Worm (Caenorhabditis elegans) whole organism, L4 larva: Measurements from ENCODE around the gene F17C11.11.

Experiments
- D1046.2 ChIP-seq: fragments of 200-800 bp; sonication (Bioruptor generic); IDR thresholded peaks from 2 replicates; pipeline ENCODE4 v1.3.6; 2022; ENCODE audit warnings: missing genetic modification characterization, missing compliant biosample characterization
- R02D3.7 ChIP-seq: fragments of 150-350 bp; sonication (generic microtip); optimal IDR thresholded peaks from 3 replicates; lab custom pipeline; 2014; ENCODE audit warnings: missing biosample characterization, missing genetic modification characterization
- T26A8.4 ChIP-seq: fragments of 200-800 bp; sonication (Bioruptor generic); IDR thresholded peaks from 2 replicates; pipeline ENCODE4 v1.3.6; 2022; ENCODE audit warnings: missing genetic modification characterization, missing compliant biosample characterization
- Y5F2A.4 ChIP-seq: fragments of 200-800 bp; sonication (Bioruptor generic); optimal IDR thresholded peaks from 2 replicates; lab custom pipeline; 2018; ENCODE audit warnings: mild to moderate bottlenecking, missing genetic modification characterization, missing compliant biosample characterization
- Y75B8A.6 ChIP-seq: fragments of 200-800 bp; sonication (Bioruptor generic); IDR thresholded peaks from 2 replicates; pipeline ENCODE4 v1.3.6; 2022; ENCODE audit warnings: missing genetic modification reagents, missing genetic modification characterization, missing compliant biosample characterization
- ZK337.2 ChIP-seq: fragments of 200-800 bp; sonication (Bioruptor generic); IDR thresholded peaks from 2 replicates; pipeline ENCODE4 v1.3.6; 2022; ENCODE audit warnings: missing genetic modification reagents, missing genetic modification characterization, missing compliant biosample characterization
- aha-1 ChIP-seq: fragments of 150-350 bp; peaks from one replicate; lab custom pipeline; 2014; ENCODE audit warnings: missing biosample characterization, missing genetic modification characterization
- ama-1 ChIP-seq: fragments of 150-350 bp; optimal IDR thresholded peaks from 2 replicates; lab custom pipeline; 2014; ENCODE audit warnings: inconsistent platforms, mixed read lengths
- attf-4 ChIP-seq: sonication (generic microtip); optimal IDR thresholded peaks from 3 replicates; lab custom pipeline; 2017; ENCODE audit warnings: missing biosample characterization, missing genetic modification characterization
- ceh-20 ChIP-seq: fragments of 200-800 bp; sonication (Bioruptor generic); IDR thresholded peaks from 2 replicates; pipeline ENCODE4 v1.3.6; 2022; ENCODE audit warnings: missing genetic modification reagents, missing genetic modification characterization, missing compliant biosample characterization
- ceh-32 ChIP-seq: sonication (generic microtip); optimal IDR thresholded peaks from 2 replicates; lab custom pipeline; 2016; ENCODE audit warnings: mild to moderate bottlenecking, missing genetic modification characterization, missing compliant biosample characterization; ENCODE audit not compliant: poor library complexity
- ceh-82 ChIP-seq: sonication (generic microtip); optimal IDR thresholded peaks from 2 replicates; lab custom pipeline; 2017; ENCODE audit warnings: missing biosample characterization, missing genetic modification characterization
- cey-2 ChIP-seq: sonication (generic microtip); optimal IDR thresholded peaks from 3 replicates; lab custom pipeline; 2017; ENCODE audit warnings: missing genetic modification characterization, mild to moderate bottlenecking, missing compliant biosample characterization, antibody characterized with exemption, borderline replicate concordance; ENCODE audit not compliant: insufficient read depth
- ctbp-1 ChIP-seq: fragments of 200-800 bp; sonication (Bioruptor generic); IDR thresholded peaks from 2 replicates; pipeline ENCODE4 v1.3.6; 2022; ENCODE audit warnings: missing genetic modification reagents, missing genetic modification characterization, missing compliant biosample characterization
- duxl-1 ChIP-seq: sonication (generic microtip); optimal IDR thresholded peaks from 2 replicates; lab custom pipeline; 2016; ENCODE audit warnings: mild to moderate bottlenecking, missing genetic modification characterization, moderate library complexity, missing compliant biosample characterization; ENCODE audit not compliant: poor library complexity
- dve-1 ChIP-seq: sonication (generic microtip); optimal IDR thresholded peaks from 2 replicates; lab custom pipeline; 2017; ENCODE audit warnings: antibody characterized with exemption, mild to moderate bottlenecking, missing genetic modification characterization, missing compliant biosample characterization; ENCODE audit not compliant: insufficient read depth
- hlh-30 ChIP-seq: sonication (generic microtip); optimal IDR thresholded peaks from 2 replicates; lab custom pipeline; 2017; ENCODE audit warnings: antibody characterized with exemption, mild to moderate bottlenecking, missing genetic modification characterization, missing compliant biosample characterization; ENCODE audit not compliant: insufficient read depth
- hmg-1.1 ChIP-seq: fragments of 200-800 bp; sonication (Bioruptor generic); IDR thresholded peaks from 2 replicates; pipeline ENCODE4 v1.3.6; 2022; ENCODE audit warnings: missing genetic modification reagents, missing genetic modification characterization, missing compliant biosample characterization
- jun-1 ChIP-seq: fragments of 150-350 bp; optimal IDR thresholded peaks from 2 replicates; lab custom pipeline; 2014; ENCODE audit warnings: missing biosample characterization, missing genetic modification reagents, missing genetic modification characterization
- lim-7 ChIP-seq: fragments of 200-800 bp; sonication (Bioruptor generic); IDR thresholded peaks from 2 replicates; pipeline ENCODE4 v1.3.6; 2022; ENCODE audit warnings: missing genetic modification characterization, missing compliant biosample characterization
- lin-38 ChIP-seq: fragments of 200-800 bp; sonication (Bioruptor generic); IDR thresholded peaks from 2 replicates; pipeline ENCODE4 v1.3.6; 2022; ENCODE audit warnings: missing genetic modification reagents, missing genetic modification characterization, missing compliant biosample characterization
- lin-39 ChIP-seq: fragments of 150-350 bp; optimal IDR thresholded peaks from 2 replicates; lab custom pipeline; 2014; ENCODE audit warnings: missing biosample characterization, missing genetic modification reagents, missing genetic modification characterization
- lir-3 ChIP-seq: sonication (generic microtip); optimal IDR thresholded peaks from 2 replicates; lab custom pipeline; 2016; ENCODE audit warnings: mild to moderate bottlenecking, missing genetic modification characterization, missing compliant biosample characterization
- lsy-2 ChIP-seq, 2 experiments: fragments of 150-350 bp in 1 of 2; sonication (generic microtip) in 1 of 2; optimal IDR thresholded peaks; 2 replicates each; lab custom pipeline; 2014 to 2017; ENCODE audit warnings: missing biosample characterization in 2 of 2, missing genetic modification characterization in 2 of 2
- madf-9 ChIP-seq: fragments of 200-800 bp; sonication (Bioruptor generic); conservative IDR thresholded peaks from 2 replicates; pipeline ENCODE4 v1.3.6; 2022; ENCODE audit warnings: missing genetic modification reagents, missing genetic modification characterization, missing compliant biosample characterization
- nhr-102 ChIP-seq: sonication (generic microtip); optimal IDR thresholded peaks from 2 replicates; lab custom pipeline; 2016; ENCODE audit warnings: mild to moderate bottlenecking, missing genetic modification characterization, moderate library complexity, missing compliant biosample characterization
- nhr-11 ChIP-seq: fragments of 150-350 bp; optimal IDR thresholded peaks from 2 replicates; lab custom pipeline; 2014; ENCODE audit warnings: missing biosample characterization, missing genetic modification characterization
- nhr-111 ChIP-seq: fragments of 200-800 bp; sonication (Bioruptor generic); optimal IDR thresholded peaks from 2 replicates; lab custom pipeline; 2018; ENCODE audit warnings: mild to moderate bottlenecking, missing genetic modification characterization, missing compliant biosample characterization
- nhr-28 ChIP-seq: fragments of 150-350 bp; optimal IDR thresholded peaks from 2 replicates; lab custom pipeline; 2014; ENCODE audit warnings: missing biosample characterization, missing genetic modification characterization
- nhr-6 ChIP-seq: fragments of 150-350 bp; optimal IDR thresholded peaks from 2 replicates; lab custom pipeline; 2014; ENCODE audit warnings: missing biosample characterization, missing genetic modification characterization
- pha-4 ChIP-seq, 2 experiments: fragments of 150-350 bp in 1 of 2; fragments of 200-800 bp in 1 of 2; sonication (Bioruptor generic) in 1 of 2; IDR thresholded peaks in 1 of 2; optimal IDR thresholded peaks in 1 of 2; 2 replicates each; pipeline versions ENCODE4 v1.3.6 to Lab custom; 2014 to 2022; ENCODE audit warnings: missing genetic modification characterization in 2 of 2, missing genetic modification reagents in 2 of 2, missing biosample characterization in 1 of 2, missing compliant biosample characterization in 1 of 2
- pqm-1 ChIP-seq: sonication (generic microtip); optimal IDR thresholded peaks from 2 replicates; lab custom pipeline; 2017; ENCODE audit warnings: missing biosample characterization, missing genetic modification characterization
- sdz-12 ChIP-seq: fragments of 200-800 bp; sonication (Bioruptor generic); optimal IDR thresholded peaks from 2 replicates; lab custom pipeline; 2018; ENCODE audit warnings: mild to moderate bottlenecking, missing genetic modification characterization, missing compliant biosample characterization
- skn-1 ChIP-seq: fragments of 150-350 bp; optimal IDR thresholded peaks from 2 replicates; lab custom pipeline; 2014; ENCODE audit warnings: missing biosample characterization, missing genetic modification characterization
- snpc-4 ChIP-seq: fragments of 150-350 bp; optimal IDR thresholded peaks from 2 replicates; lab custom pipeline; 2014; ENCODE audit warnings: missing biosample characterization, missing genetic modification characterization
- spr-1 ChIP-seq: sonication (generic microtip); optimal IDR thresholded peaks from 2 replicates; lab custom pipeline; 2016; ENCODE audit warnings: mild to moderate bottlenecking, missing genetic modification characterization, missing compliant biosample characterization
- tra-1 ChIP-seq: fragments of 200-800 bp; sonication (Bioruptor generic); IDR thresholded peaks from 2 replicates; pipeline ENCODE4 v1.3.6; 2022; ENCODE audit warnings: missing genetic modification reagents, missing genetic modification characterization, missing compliant biosample characterization
- unc-62 ChIP-seq, 3 experiments: fragments of 150-350 bp in 1 of 3; sonication (generic microtip); optimal IDR thresholded peaks in 2 of 3; peaks in 1 of 3; 1 replicate in 1 of 3; 2 replicates in 2 of 3; lab custom pipeline; 2014 to 2017; ENCODE audit warnings: missing biosample characterization in 3 of 3, missing genetic modification characterization in 3 of 3, missing genetic modification reagents in 3 of 3, missing genotype in 1 of 3
- vab-7 ChIP-seq: fragments of 200-800 bp; sonication (Bioruptor generic); IDR thresholded peaks from 2 replicates; pipeline ENCODE4 v1.3.6; 2022; ENCODE audit warnings: missing genetic modification reagents, missing genetic modification characterization, missing compliant biosample characterization
- zag-1 ChIP-seq: fragments of 150-350 bp; optimal IDR thresholded peaks from 2 replicates; lab custom pipeline; 2014; ENCODE audit warnings: missing biosample characterization, missing genetic modification characterization
- zfp-2 ChIP-seq: sonication (generic microtip); optimal IDR thresholded peaks from 2 replicates; lab custom pipeline; 2016; ENCODE audit warnings: mild to moderate bottlenecking, missing genetic modification characterization, missing compliant biosample characterization
- zip-11 ChIP-seq: fragments of 200-800 bp; sonication (Bioruptor generic); IDR thresholded peaks from 2 replicates; pipeline ENCODE4 v1.3.6; 2022; ENCODE audit warnings: missing genetic modification characterization, missing compliant biosample characterization
- ztf-11 ChIP-seq: fragments of 150-350 bp; optimal IDR thresholded peaks from 2 replicates; lab custom pipeline; 2014; ENCODE audit warnings: missing biosample characterization, missing genetic modification characterization

Gene F17C11.11

DNA sequence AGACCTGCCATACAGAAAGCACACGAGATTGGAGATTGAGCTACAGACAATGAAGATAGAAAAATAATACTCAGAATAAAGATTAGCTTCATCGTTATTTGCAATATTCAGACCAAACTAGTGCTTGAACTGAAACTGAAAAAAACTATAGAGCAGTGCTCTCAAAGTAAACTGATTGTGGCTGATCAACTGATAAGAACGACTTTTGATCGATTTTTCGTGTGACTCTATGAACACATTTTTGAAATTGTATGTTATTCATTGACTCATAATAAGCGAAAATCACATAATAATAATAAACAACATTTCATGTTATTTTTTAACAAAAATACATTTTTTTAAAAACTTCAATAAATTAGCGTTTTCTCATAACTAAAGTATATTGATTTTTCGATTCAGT lies 37.5 kb downstream of the F17C11.11 start, which contains the start of gene spp-16:
spp-16 (minus strand) TSS at position 179 of the 400 bp plus-strand sequence.
- TF ChIP-seq pqm-1 (tag; lab: Kevin White, UChicago) (peak; percentile 53), nhr-28 (tag; lab: Kevin White, UChicago) (peak; percentile 44), zip-11 (GFP tag; lab: Robert Waterston, UW) (no peak), snpc-4 (no peak), ama-1 (no peak), dve-1 (tag; lab: Kevin White, UChicago) (peak; percentile 16), hmg-1.1 (GFP tag; lab: Robert Waterston, UW) (no peak), R02D3.7 (tag; lab: Kevin White, UChicago) (no peak)

DNA sequence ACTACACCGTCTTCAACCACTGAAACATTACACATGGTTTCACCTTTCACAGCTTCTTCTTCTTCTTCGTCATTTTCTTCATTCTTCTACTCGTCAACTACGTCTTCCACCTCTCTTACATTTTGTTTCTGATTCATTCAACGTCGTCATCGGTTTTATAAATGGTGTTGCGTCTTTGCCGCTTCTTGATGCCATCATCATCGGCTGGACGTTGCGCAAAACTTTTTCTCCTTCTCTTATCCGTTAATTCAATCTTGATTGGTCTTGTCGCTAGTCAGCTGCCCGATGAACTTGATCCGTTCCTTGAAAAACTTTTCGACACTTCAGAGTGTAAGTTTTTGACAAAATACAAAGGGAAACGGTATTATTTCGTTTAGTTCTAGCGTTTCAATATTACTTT lies 40.0 kb downstream of the F17C11.11 start:
- no peak for TF ChIP-seq ctbp-1
- TF ChIP-seq unc-62 (GFP tag; optimal IDR thresholded peaks at IDR 0.05 in 1 of 2; lab: Kevin White, UChicago), result peak in 1 of 2 experiments; percentile 29
- TF ChIP-seq unc-62 (tag; optimal IDR thresholded peaks at IDR 0.05; lab: Kevin White, UChicago), result no peak
- TF ChIP-seq dve-1 (tag; lab: Kevin White, UChicago), result no peak
- no peak for TF ChIP-seq ceh-20 (GFP tag; lab: Robert Waterston, UW)

DNA sequence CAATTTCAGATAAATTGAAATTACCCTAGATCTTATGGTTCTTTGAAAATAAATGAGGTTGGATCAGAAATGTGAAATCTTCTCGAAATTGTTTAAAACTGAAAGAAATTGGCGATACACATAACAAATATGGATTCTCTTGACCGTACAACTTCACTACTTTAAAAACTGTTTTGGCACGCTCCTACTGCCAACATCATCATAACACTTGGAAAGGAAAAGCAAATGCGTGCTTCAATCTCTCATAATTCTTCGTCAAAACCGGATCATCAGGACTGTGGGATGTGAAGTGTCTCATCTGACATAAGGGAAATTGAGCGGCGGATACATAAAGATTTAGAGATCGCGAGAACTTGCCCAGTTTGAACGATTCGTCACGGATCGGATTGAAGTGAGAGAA lies 40.5 kb downstream of the F17C11.11 start, which contains the start of gene F32D8.7:
F32D8.7 (plus strand) TSS at position 329 of the 400 bp plus-strand sequence.
- no peak for TF ChIP-seq T26A8.4 (GFP tag; lab: Robert Waterston, UW)
- TF ChIP-seq unc-62 (GFP tag; optimal IDR thresholded peaks at IDR 0.05 in 1 of 2; lab: Kevin White, UChicago), result peak in 1 of 2 experiments; percentile 90
- TF ChIP-seq unc-62 (tag; optimal IDR thresholded peaks at IDR 0.05; lab: Kevin White, UChicago), result no peak
- TF ChIP-seq aha-1, result peak; percentile 81
- TF ChIP-seq nhr-28 (tag; lab: Kevin White, UChicago), result peak; percentile 10
- TF ChIP-seq, all 104 proteins: peak for 3

DNA sequence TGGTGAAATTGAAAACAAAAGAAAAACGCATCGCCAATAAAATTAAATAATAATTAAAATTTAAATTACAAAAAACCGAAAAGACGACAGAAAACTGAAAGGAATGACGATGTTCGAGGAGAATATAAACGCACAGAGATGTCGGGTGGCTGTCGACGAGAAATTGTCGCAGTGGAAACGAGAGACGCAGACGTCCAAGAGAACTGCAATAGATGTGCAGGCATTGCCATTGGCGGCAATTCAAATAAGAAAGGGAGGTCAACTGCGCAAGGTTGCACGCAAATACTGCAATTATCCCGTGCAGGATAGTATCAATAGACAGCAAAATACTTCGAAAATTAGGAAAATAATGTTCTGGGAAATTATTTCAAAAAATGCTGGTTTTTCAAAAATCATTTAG lies 41.4 kb downstream of the F17C11.11 start:
- peak; percentile 93 for TF ChIP-seq jun-1 (tag; lab: Kevin White, UChicago)
- peak; percentile 67 for TF ChIP-seq Y5F2A.4 (GFP tag; lab: Kevin White, UChicago)
- TF ChIP-seq madf-9 (GFP tag; lab: Robert Waterston, UW), result peak; percentile 85
- TF ChIP-seq ceh-82 (tag; lab: Kevin White, UChicago), result no peak
- peak; percentile 96 for TF ChIP-seq duxl-1 (tag; lab: Kevin White, UChicago)
- peak; percentile 89 for TF ChIP-seq ZK337.2
- peak; percentile 98 for TF ChIP-seq tra-1 (GFP tag; lab: Robert Waterston, UW)
- TF ChIP-seq vab-7 (GFP tag; lab: Robert Waterston, UW), result peak; percentile 88
- peak; percentile 99 for TF ChIP-seq nhr-6
- TF ChIP-seq lin-39 (tag; lab: Kevin White, UChicago), result no peak
- TF ChIP-seq nhr-11, result peak; percentile 98
- peak; percentile 22 for TF ChIP-seq ztf-11 (tag; lab: Kevin White, UChicago)
- TF ChIP-seq spr-1, result peak; percentile 95
- peak; percentile 87 for TF ChIP-seq ceh-32 (tag; lab: Kevin White, UChicago)
- peak; percentile 39 for TF ChIP-seq attf-4 (tag; lab: Kevin White, UChicago)
- TF ChIP-seq pha-4 (GFP tag; IDR thresholded peaks at IDR 0.05; lab: Robert Waterston, UW), result peak; percentile 98
- peak; percentile 99 for TF ChIP-seq pha-4 (tag; optimal IDR thresholded peaks at IDR 0.05; lab: Kevin White, UChicago)
- TF ChIP-seq lsy-2 (tag; optimal IDR thresholded peaks at IDR 0.05; lab: Kevin White, UChicago), result peak; percentile 93 to 98
- peak; percentile 75 for TF ChIP-seq ama-1
- peak; percentile 94 for TF ChIP-seq hlh-30
- TF ChIP-seq D1046.2 (GFP tag; lab: Robert Waterston, UW), result peak; percentile 96
- TF ChIP-seq cey-2 (tag; lab: Kevin White, UChicago), result peak; percentile 23
- peak; percentile 84 for TF ChIP-seq zag-1
- TF ChIP-seq R02D3.7 (tag; lab: Kevin White, UChicago), result peak; percentile 1
- TF ChIP-seq sdz-12 (GFP tag; lab: Kevin White, UChicago), result peak; percentile 93
- peak; percentile 98 for TF ChIP-seq nhr-102
- TF ChIP-seq lir-3 (tag; lab: Kevin White, UChicago), result peak; percentile 67
- peak; percentile 98 for TF ChIP-seq Y75B8A.6 (GFP tag; lab: Robert Waterston, UW)
- TF ChIP-seq lin-38 (GFP tag; lab: Robert Waterston, UW), result peak; percentile 98
- peak; percentile 94 for TF ChIP-seq zfp-2
- TF ChIP-seq lim-7 (GFP tag; lab: Robert Waterston, UW), result peak; percentile 52; the same call in 1 of the 2 replicates
- peak; percentile 74 for TF ChIP-seq skn-1 (tag; lab: Kevin White, UChicago)
- TF ChIP-seq nhr-111, result no peak
